Fruit fly (Drosophila melanogaster): Measurements from ENCODE around the gene CG11586.

The CG11586 gene

dm6 chr3L:4239442-4240322 lies 22.6 kb downstream of the CG11586 start, which contains the start of gene Sqor (continued):
- peak; percentile 76 for TF ChIP-seq NFAT (GFP tag; IDR thresholded peaks at IDR 0.05)
- peak; percentile 51 for TF ChIP-seq klu (GFP tag; IDR thresholded peaks at IDR 0.05)
- TF ChIP-seq dati (GFP tag; IDR thresholded peaks at IDR 0.05): 0 out of 2 replicates have a peak, but pooled peaks have one; percentile 1
- TF ChIP-seq mam (GFP tag; optimal IDR thresholded peaks at IDR 0.05): peak; percentile 90
- no peak for TF ChIP-seq Kr (GFP tag; optimal IDR thresholded peaks at IDR 0.05)
- TF ChIP-seq CG18619 (GFP tag; optimal IDR thresholded peaks at IDR 0.05): peak; percentile 91
- peak; percentile 44 for TF ChIP-seq B-H1 (GFP tag; IDR thresholded peaks at IDR 0.05)
- no peak for TF ChIP-seq Opbp (GFP tag; IDR thresholded peaks at IDR 0.05; ENCODE audit: partially characterized antibody)
- TF ChIP-seq kni (GFP tag; optimal IDR thresholded peaks at IDR 0.05): no peak
- peak; percentile 33 for TF ChIP-seq twi (tag; optimal IDR thresholded peaks at IDR 0.05)
- peak; percentile 69; the same call in 2 of the 3 replicates for TF ChIP-seq CG6175 (GFP tag; IDR thresholded peaks at IDR 0.05)
- peak; percentile 93 for TF ChIP-seq CG3281 (GFP tag; optimal IDR thresholded peaks at IDR 0.05)
- peak; percentile 74 for TF ChIP-seq gsb (GFP tag; IDR thresholded peaks at IDR 0.05)
- TF ChIP-seq Dad (GFP tag; optimal IDR thresholded peaks at IDR 0.05): peak; percentile 77
- TF ChIP-seq hkb (optimal IDR thresholded peaks at IDR 0.05): no peak
- peak; percentile 85 for TF ChIP-seq hkb (GFP tag; IDR thresholded peaks at IDR 0.05)
- peak; percentile 66 for TF ChIP-seq CG12155 (GFP tag; optimal IDR thresholded peaks at IDR 0.05)
- no peak for TF ChIP-seq pan (optimal IDR thresholded peaks at IDR 0.05)
- TF ChIP-seq pan (GFP tag; optimal IDR thresholded peaks at IDR 0.05 in 1 of 2, IDR thresholded peaks at IDR 0.05 in 1 of 2): peak in 1 of 2 experiments; percentile 82
- TF ChIP-seq H2.0 (GFP tag; IDR thresholded peaks at IDR 0.05): peak; percentile 66; the same call in 1 of the 2 replicates
- peak; percentile 61; the same call in 2 of the 3 replicates for TF ChIP-seq sr (GFP tag; IDR thresholded peaks at IDR 0.05)
- TF ChIP-seq YL-1 (GFP tag; optimal IDR thresholded peaks at IDR 0.05): peak; percentile 71
- TF ChIP-seq Ravus (GFP tag; IDR thresholded peaks at IDR 0.05): peak; percentile 52
- TF ChIP-seq danr (GFP tag; IDR thresholded peaks at IDR 0.05): peak; percentile 72
- TF ChIP-seq CG34224 (GFP tag; IDR thresholded peaks at IDR 0.05; ENCODE audit: partially characterized antibody): no peak
- TF ChIP-seq Adf1 (GFP tag; IDR thresholded peaks at IDR 0.05): peak; percentile 23
- peak; percentile 10 for TF ChIP-seq CG31388 (GFP tag; optimal IDR thresholded peaks at IDR 0.05)
- peak; percentile 59 for TF ChIP-seq CG1024 (GFP tag; IDR thresholded peaks at IDR 0.05)
- peak; percentile 88 for TF ChIP-seq sug (tag; optimal IDR thresholded peaks at IDR 0.05)
- TF ChIP-seq fd3F (GFP tag; optimal IDR thresholded peaks at IDR 0.05): peak; percentile 86
- TF ChIP-seq scrt (GFP tag; optimal IDR thresholded peaks at IDR 0.05): peak; percentile 91
- TF ChIP-seq Hr51 (GFP tag; optimal IDR thresholded peaks at IDR 0.05): peak; percentile 89 to 95
- peak; percentile 78 for TF ChIP-seq CG10462 (GFP tag; optimal IDR thresholded peaks at IDR 0.05)
- TF ChIP-seq Aef1 (GFP tag; IDR thresholded peaks at IDR 0.05): peak; percentile 81
- peak; percentile 74 for TF ChIP-seq dm (GFP tag; optimal IDR thresholded peaks at IDR 0.05)
- TF ChIP-seq z (GFP tag; IDR thresholded peaks at IDR 0.05): no peak
- peak; percentile 61; the same call in 2 of the 4 replicates for TF ChIP-seq chinmo (GFP tag; IDR thresholded peaks at IDR 0.05; ENCODE audit: partially characterized antibody)
- peak; percentile 61 for TF ChIP-seq Max (GFP tag; optimal IDR thresholded peaks at IDR 0.05)
- TF ChIP-seq CG12391 (tag; optimal IDR thresholded peaks at IDR 0.05): peak; percentile 84
- peak; percentile 89 for TF ChIP-seq Sox102F (GFP tag; optimal IDR thresholded peaks at IDR 0.05)
- TF ChIP-seq CG8944 (GFP tag; optimal IDR thresholded peaks at IDR 0.05): peak; percentile 81
- peak; percentile 85 for TF ChIP-seq Rfx (GFP tag; IDR thresholded peaks at IDR 0.05)
- TF ChIP-seq ftz-f1 (GFP tag; optimal IDR thresholded peaks at IDR 0.05): peak; percentile 98
- peak; percentile 25 for TF ChIP-seq gsb-n (tag; optimal IDR thresholded peaks at IDR 0.05)
- TF ChIP-seq CG3838 (GFP tag; optimal IDR thresholded peaks at IDR 0.05): peak; percentile 52
- no peak for TF ChIP-seq mld (GFP tag; IDR thresholded peaks at IDR 0.05; ENCODE audit: partially characterized antibody)
- peak; percentile 90 for TF ChIP-seq pho (GFP tag; optimal IDR thresholded peaks at IDR 0.05)
- TF ChIP-seq chif (GFP tag; optimal IDR thresholded peaks at IDR 0.05): peak; percentile 61 to 81
- peak; percentile 75 for TF ChIP-seq Nf-YA (GFP tag; IDR thresholded peaks at IDR 0.05)

Data from whole organism, embryonic.